Worm (Caenorhabditis elegans) whole organism, young adult: ENCODE measurements around the gene cutl-19.

Source experiments
- B0035.1 ChIP-seq: sonication (generic microtip); optimal IDR thresholded peaks from 2 replicates; lab custom pipeline; 2016; ENCODE audit warnings: missing genetic modification characterization, mild to moderate bottlenecking, missing compliant biosample characterization, missing genotype, missing genetic modification reagents
- C06A6.2 ChIP-seq: fragments of 200-800 bp; sonication (Bioruptor generic); conservative IDR thresholded peaks from 2 replicates; pipeline ENCODE4 v1.3.6; 2022; ENCODE audit warnings: missing genetic modification characterization, missing compliant biosample characterization
- F49E8.2 ChIP-seq: sonication (generic microtip); optimal IDR thresholded peaks from 3 replicates; lab custom pipeline; 2017; ENCODE audit warnings: missing genetic modification characterization, mild to moderate bottlenecking, missing compliant biosample characterization, antibody characterized with exemption, moderate library complexity; ENCODE audit not compliant: insufficient read depth
- F57C9.4 ChIP-seq: sonication (generic microtip); optimal IDR thresholded peaks from 2 replicates; lab custom pipeline; 2017; ENCODE audit warnings: mild to moderate bottlenecking, missing genetic modification characterization, missing compliant biosample characterization
- Y53F4B.3 ChIP-seq: fragments of 200-800 bp; sonication (Bioruptor generic); IDR thresholded peaks from 2 replicates; pipeline ENCODE4 v1.3.6; 2022; ENCODE audit warnings: missing genetic modification reagents, missing genetic modification characterization, missing compliant biosample characterization
- Y67H2A.10 ChIP-seq: fragments of 200-800 bp; sonication (Bioruptor generic); conservative IDR thresholded peaks from 2 replicates; pipeline ENCODE4 v1.3.6; 2022; ENCODE audit warnings: missing genetic modification reagents, missing genetic modification characterization, missing compliant biosample characterization
- Y95B8A.8 ChIP-seq: fragments of 200-800 bp; sonication (Bioruptor generic); IDR thresholded peaks from 2 replicates; pipeline ENCODE4 v1.3.6; 2022; ENCODE audit warnings: missing genetic modification reagents, missing genetic modification characterization, missing compliant biosample characterization
- ZK185.1 ChIP-seq: sonication (generic microtip); optimal IDR thresholded peaks from 2 replicates; lab custom pipeline; 2016; ENCODE audit warnings: mild to moderate bottlenecking, missing genetic modification characterization, missing compliant biosample characterization; ENCODE audit not compliant: poor library complexity, severe bottlenecking
- akir-1 ChIP-seq: fragments of 200-800 bp; sonication (Bioruptor generic); optimal IDR thresholded peaks from 2 replicates; lab custom pipeline; 2018; ENCODE audit warnings: mild to moderate bottlenecking, missing genetic modification characterization, moderate library complexity, missing compliant biosample characterization
- attf-5 ChIP-seq: fragments of 200-800 bp; sonication (Bioruptor generic); optimal IDR thresholded peaks from 2 replicates; lab custom pipeline; 2018; ENCODE audit warnings: mild to moderate bottlenecking, missing genetic modification characterization, missing compliant biosample characterization
- attf-6 ChIP-seq: fragments of 200-800 bp; sonication (Bioruptor generic); IDR thresholded peaks from 2 replicates; pipeline ENCODE4 v1.3.6; 2022; ENCODE audit warnings: missing genetic modification reagents, missing genetic modification characterization, missing compliant biosample characterization
- cebp-1 ChIP-seq, 2 experiments: fragments of 200-800 bp in 1 of 2; sonication (Bioruptor generic) in 1 of 2; sonication (generic microtip) in 1 of 2; IDR thresholded peaks in 1 of 2; optimal IDR thresholded peaks in 1 of 2; 2 replicates each; pipeline versions ENCODE4 v1.3.6 to Lab custom; 2017 to 2022; ENCODE audit warnings: missing compliant biosample characterization in 2 of 2, missing genetic modification characterization in 2 of 2, mild to moderate bottlenecking in 1 of 2, missing genetic modification reagents in 1 of 2, moderate library complexity in 1 of 2
- cebp-2 ChIP-seq: fragments of 200-800 bp; sonication (Bioruptor generic); IDR thresholded peaks from 2 replicates; pipeline ENCODE4 v1.3.6; 2022; ENCODE audit warnings: missing genetic modification characterization, missing compliant biosample characterization
- ceh-27 ChIP-seq: fragments of 200-800 bp; sonication (Bioruptor generic); optimal IDR thresholded peaks from 2 replicates; lab custom pipeline; 2018; ENCODE audit warnings: mild to moderate bottlenecking, missing genetic modification characterization, moderate library complexity, missing compliant biosample characterization
- die-1 ChIP-seq: sonication (generic microtip); optimal IDR thresholded peaks from 2 replicates; lab custom pipeline; 2016; ENCODE audit warnings: missing genotype, mild to moderate bottlenecking, missing genetic modification characterization, missing compliant biosample characterization
- dox-1 ChIP-seq: fragments of 200-800 bp; sonication (Bioruptor generic); IDR thresholded peaks from 2 replicates; pipeline ENCODE4 v1.3.6; 2022; ENCODE audit warnings: missing genetic modification reagents, missing genetic modification characterization, missing compliant biosample characterization
- ekl-4 ChIP-seq: fragments of 200-800 bp; sonication (Bioruptor generic); IDR thresholded peaks from 2 replicates; pipeline ENCODE4 v1.3.6; 2022; ENCODE audit warnings: missing genetic modification reagents, missing genetic modification characterization, missing compliant biosample characterization
- him-1 ChIP-seq: sonication (generic microtip); optimal IDR thresholded peaks from 2 replicates; lab custom pipeline; 2016; ENCODE audit warnings: missing genotype, missing genetic modification reagents, missing genetic modification characterization, missing compliant biosample characterization
- hlh-12 ChIP-seq: sonication (generic microtip); optimal IDR thresholded peaks from 2 replicates; lab custom pipeline; 2016; ENCODE audit warnings: missing genetic modification characterization, missing compliant biosample characterization
- hmg-1.2 ChIP-seq: fragments of 200-800 bp; sonication (Bioruptor generic); IDR thresholded peaks from 2 replicates; pipeline ENCODE4 v1.3.6; 2022; ENCODE audit warnings: missing genetic modification reagents, missing genetic modification characterization, missing compliant biosample characterization
- lag-1 ChIP-seq: fragments of 200-800 bp; sonication (Bioruptor generic); IDR thresholded peaks from 2 replicates; pipeline ENCODE4 v1.3.6; 2022; ENCODE audit warnings: missing genetic modification reagents, missing genetic modification characterization, missing compliant biosample characterization
- lin-35 ChIP-seq, 3 experiments: fragments of 150-350 bp in 2 of 3; sonication (generic microtip) in 1 of 3; optimal IDR thresholded peaks; 2 replicates each; lab custom pipeline; 2014 to 2018; ENCODE audit warnings: missing biosample characterization in 3 of 3, missing genetic modification characterization in 3 of 3, missing genetic modification reagents in 3 of 3
- lin-40 ChIP-seq: sonication (generic microtip); optimal IDR thresholded peaks from 2 replicates; lab custom pipeline; 2016; ENCODE audit warnings: missing genetic modification characterization, mild to moderate bottlenecking, missing compliant biosample characterization, missing genotype, missing genetic modification reagents
- lir-1 ChIP-seq: fragments of 200-800 bp; sonication (Bioruptor generic); conservative IDR thresholded peaks from 2 replicates; pipeline ENCODE4 v1.3.6; 2022; ENCODE audit warnings: missing genetic modification reagents, missing genetic modification characterization, missing compliant biosample characterization
- madf-3 ChIP-seq: fragments of 200-800 bp; sonication (Bioruptor generic); IDR thresholded peaks from 2 replicates; pipeline ENCODE4 v1.3.6; 2022; ENCODE audit warnings: missing genetic modification reagents, missing genetic modification characterization, missing compliant biosample characterization
- madf-6 ChIP-seq: fragments of 200-800 bp; sonication (Bioruptor generic); IDR thresholded peaks from 2 replicates; pipeline ENCODE4 v1.3.6; 2022; ENCODE audit warnings: missing genetic modification reagents, missing genetic modification characterization, missing compliant biosample characterization
- mxl-1 ChIP-seq: sonication (generic microtip); optimal IDR thresholded peaks from 2 replicates; lab custom pipeline; 2016; ENCODE audit warnings: missing genetic modification characterization, missing compliant biosample characterization
- nfyb-1 ChIP-seq: fragments of 200-800 bp; sonication (Bioruptor generic); IDR thresholded peaks from 2 replicates; pipeline ENCODE4 v1.3.6; 2022; ENCODE audit warnings: missing genetic modification reagents, missing genetic modification characterization, missing compliant biosample characterization
- nhr-179 ChIP-seq: sonication (generic microtip); optimal IDR thresholded peaks from 2 replicates; lab custom pipeline; 2016; ENCODE audit warnings: mild to moderate bottlenecking, missing genetic modification characterization, missing compliant biosample characterization
- nhr-27 ChIP-seq: fragments of 200-800 bp; sonication (Bioruptor generic); optimal IDR thresholded peaks from 2 replicates; lab custom pipeline; 2018; ENCODE audit warnings: mild to moderate bottlenecking, missing genetic modification characterization, moderate library complexity, missing compliant biosample characterization
- nhr-80 ChIP-seq: sonication (generic microtip); optimal IDR thresholded peaks from 2 replicates; lab custom pipeline; 2016; ENCODE audit warnings: missing genetic modification characterization, missing compliant biosample characterization
- nhr-90 ChIP-seq: sonication (generic microtip); optimal IDR thresholded peaks from 2 replicates; lab custom pipeline; 2016; ENCODE audit warnings: missing genotype, mild to moderate bottlenecking, missing genetic modification characterization, missing compliant biosample characterization
- snpc-4 ChIP-seq, 5 experiments: fragments of 150-350 bp in 1 of 5; sonication (generic microtip) in 4 of 5; optimal IDR thresholded peaks; 2 replicates each; lab custom pipeline; 2014 to 2018; ENCODE audit warnings: missing genetic modification characterization in 5 of 5, missing biosample characterization in 3 of 5, antibody characterized with exemption in 2 of 5, mild to moderate bottlenecking in 2 of 5, missing compliant biosample characterization in 2 of 5, missing genotype in 2 of 5, moderate library complexity in 2 of 5, missing genetic modification reagents in 1 of 5
- sptf-2 ChIP-seq: fragments of 200-800 bp; sonication (Bioruptor generic); optimal IDR thresholded peaks from 2 replicates; lab custom pipeline; 2018; ENCODE audit warnings: mild to moderate bottlenecking, missing genetic modification characterization, missing compliant biosample characterization
- tbp1 ChIP-seq: fragments of 200-800 bp; sonication (Bioruptor generic); optimal IDR thresholded peaks from 2 replicates; lab custom pipeline; 2018; ENCODE audit warnings: mild to moderate bottlenecking, missing genetic modification characterization, missing compliant biosample characterization
- tlf-1 ChIP-seq: fragments of 200-800 bp; sonication (Bioruptor generic); optimal IDR thresholded peaks from 2 replicates; lab custom pipeline; 2018; ENCODE audit warnings: mild to moderate bottlenecking, missing genetic modification characterization, missing compliant biosample characterization
- unc-130 ChIP-seq: sonication (generic microtip); optimal IDR thresholded peaks from 2 replicates; lab custom pipeline; 2016; ENCODE audit warnings: missing genetic modification reagents, missing genetic modification characterization, missing compliant biosample characterization
- ztf-18 ChIP-seq: sonication (generic microtip); optimal IDR thresholded peaks from 2 replicates; lab custom pipeline; 2016; ENCODE audit warnings: missing genotype, mild to moderate bottlenecking, missing genetic modification characterization, missing compliant biosample characterization
- ztf-6 ChIP-seq: fragments of 200-800 bp; sonication (Bioruptor generic); IDR thresholded peaks from 2 replicates; pipeline ENCODE4 v1.3.6; 2022; ENCODE audit warnings: missing genetic modification reagents, missing genetic modification characterization, missing compliant biosample characterization

cutl-19 gene

ce11 chrIII:5203310-5203709 lies 14.1 kb downstream of the cutl-19 start (continued):
- TF ChIP-seq dox-1 (GFP tag; lab: Robert Waterston, UW) = no peak
- TF ChIP-seq cebp-2 = no peak
- no peak for TF ChIP-seq Y95B8A.8
- TF ChIP-seq nfyb-1 (GFP tag; lab: Robert Waterston, UW) = 0 out of 2 replicates have a peak, but pooled peaks have one; percentile 29
- TF ChIP-seq lag-1 (GFP tag; lab: Robert Waterston, UW) = no peak
- TF ChIP-seq ztf-6 (GFP tag; lab: Robert Waterston, UW) = no peak
- no peak for TF ChIP-seq B0035.1
- TF ChIP-seq akir-1 (GFP tag; lab: Kevin White, UChicago) = no peak
- peak; percentile 40 for TF ChIP-seq unc-130
- TF ChIP-seq C06A6.2 = no peak
- TF ChIP-seq lir-1 (GFP tag; lab: Robert Waterston, UW) = no peak
- no peak for TF ChIP-seq nhr-179
- TF ChIP-seq him-1 = no peak
- no peak for TF ChIP-seq F57C9.4
- TF ChIP-seq sptf-2 (GFP tag; lab: Kevin White, UChicago) = no peak
- no peak for TF ChIP-seq Y67H2A.10 (GFP tag; lab: Robert Waterston, UW)

ce11 chrIII:5202641-5203040 lies 14.8 kb downstream of the cutl-19 start:
- TF ChIP-seq hmg-1.2 (GFP tag; lab: Robert Waterston, UW) (peak; percentile 47; the same call in 1 of the 2 replicates), nhr-27 (tag; lab: Kevin White, UChicago) (no peak), attf-5 (GFP tag; lab: Kevin White, UChicago) (peak; percentile 49), dox-1 (GFP tag; lab: Robert Waterston, UW) (0 out of 2 replicates have a peak, but pooled peaks have one; percentile 44), F49E8.2 (tag; lab: Kevin White, UChicago) (no peak), mxl-1 (tag; lab: Kevin White, UChicago) (no peak), ztf-18 (tag; lab: Kevin White, UChicago) (no peak), cebp-1 (GFP tag; IDR thresholded peaks at IDR 0.05; lab: Robert Waterston, UW) (no peak), cebp-1 (tag; optimal IDR thresholded peaks at IDR 0.05; lab: Kevin White, UChicago) (peak; percentile 43), die-1 (tag; lab: Kevin White, UChicago) (peak; percentile 17), madf-6 (no peak), ekl-4 (GFP tag; lab: Robert Waterston, UW) (0 out of 2 replicates have a peak, but pooled peaks have one; percentile 57), snpc-4 (GFP tag; optimal IDR thresholded peaks at IDR 0.05; lab: Kevin White, UChicago) (no peak), snpc-4 (tag; optimal IDR thresholded peaks at IDR 0.05; lab: Kevin White, UChicago) (peak in 2 of 4 experiments; percentile 18 to 20), lin-35 (GFP tag; optimal IDR thresholded peaks at IDR 0.05; lab: Kevin White, UChicago) (peak in 1 of 3 experiments; percentile 7), madf-3 (GFP tag; lab: Robert Waterston, UW) (no peak), tbp1 (peak; percentile 15), attf-6 (GFP tag; lab: Robert Waterston, UW) (no peak), tlf-1 (GFP tag; lab: Kevin White, UChicago) (peak; percentile 18), Y53F4B.3 (GFP tag; lab: Robert Waterston, UW) (no peak), nhr-80 (peak; percentile 66), nhr-90 (tag; lab: Kevin White, UChicago) (no peak), hlh-12 (no peak), ceh-27 (GFP tag; lab: Kevin White, UChicago) (peak; percentile 47), ZK185.1 (tag; lab: Kevin White, UChicago) (peak; percentile 42), lin-40 (tag; lab: Kevin White, UChicago) (peak; percentile 70)
